Worm (Caenorhabditis elegans): ENCODE data around the gene ssp-10.

ssp-10 gene

ce11 chrIV:9867915-9868314, 17.1 kb upstream of the ssp-10 start (continued):
- TF ChIP-seq ekl-4 (GFP tag; IDR thresholded peaks at IDR 0.05) (no peak), F23B12.7 (tag; optimal IDR thresholded peaks at IDR 0.05; ENCODE audit: insufficient read depth) (no peak), B0019.2 (GFP tag; conservative IDR thresholded peaks at IDR 0.05) (no peak), K12H6.12 (tag; optimal IDR thresholded peaks at IDR 0.05) (no peak), let-607 (tag; optimal IDR thresholded peaks at IDR 0.05) (peak in 1 of 2 experiments; percentile 8)

ce11 chrIV:9866865-9867264, 16.0 kb upstream of the ssp-10 start:
- TF ChIP-seq lin-54 (GFP tag; optimal IDR thresholded peaks at IDR 0.05) (no peak), nhr-120 (GFP tag; IDR thresholded peaks at IDR 0.05) (no peak), ztf-22 (GFP tag; optimal IDR thresholded peaks at IDR 0.05) (no peak), K11D2.4 (GFP tag; IDR thresholded peaks at IDR 0.05) (no peak), lin-35 (GFP tag; optimal IDR thresholded peaks at IDR 0.05) (no peak), dpff-1 (tag; optimal IDR thresholded peaks at IDR 0.05) (no peak), Y67H2A.10 (GFP tag; conservative IDR thresholded peaks at IDR 0.05) (no peak), tbx-9 (tag; optimal IDR thresholded peaks at IDR 0.05; ENCODE audit: borderline replicate concordance) (no peak), F37B4.10 (GFP tag; IDR thresholded peaks at IDR 0.05) (no peak), tlf-1 (GFP tag; optimal IDR thresholded peaks at IDR 0.05) (no peak), hrde-1 (tag; optimal IDR thresholded peaks at IDR 0.05; ENCODE audit: borderline replicate concordance) (no peak), ceh-79 (tag; optimal IDR thresholded peaks at IDR 0.05) (no peak), zim-3 (tag; optimal IDR thresholded peaks at IDR 0.05) (no peak), ztf-6 (GFP tag; IDR thresholded peaks at IDR 0.05) (no peak), tbp1 (GFP tag; optimal IDR thresholded peaks at IDR 0.05) (no peak), nhr-80 (tag; optimal IDR thresholded peaks at IDR 0.05) (no peak)

DNA sequence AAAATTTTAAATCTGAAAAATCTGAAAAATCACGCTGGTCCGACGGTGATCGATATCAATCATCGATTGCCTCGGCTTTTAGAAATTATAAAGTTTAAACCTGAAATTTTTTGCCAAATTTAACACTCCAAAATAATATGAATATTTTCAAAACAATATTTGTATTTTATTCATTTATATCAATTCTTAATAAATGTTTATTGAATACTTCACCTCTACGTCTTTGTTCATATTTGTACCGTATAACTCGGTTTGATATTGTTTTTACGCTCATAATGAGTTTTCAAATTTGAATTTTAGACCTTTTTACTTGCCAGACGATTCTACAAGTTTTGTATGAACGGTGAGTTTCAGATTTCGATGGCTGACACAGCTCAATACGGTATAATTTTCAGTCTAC, 13.9 kb upstream of the ssp-10 start, which contains the start of the genes K07F5.15 and K07F5.22:
TSS of gene K07F5.15 (plus strand) at position 301 of the 400 bp plus-strand sequence.
TSS of gene K07F5.22 (plus strand) at position 301 of the 400 bp plus-strand sequence.
- no peak for TF ChIP-seq egl-18 (GFP tag; IDR thresholded peaks at IDR 0.05)
- no peak for TF ChIP-seq madf-10 (tag; optimal IDR thresholded peaks at IDR 0.05)
- TF ChIP-seq ccch-3 (GFP tag; optimal IDR thresholded peaks at IDR 0.05), result no peak
- TF ChIP-seq zim-3 (tag; optimal IDR thresholded peaks at IDR 0.05), result no peak
- TF ChIP-seq attf-6 (GFP tag; IDR thresholded peaks at IDR 0.05), result no peak
- TF ChIP-seq ztf-22 (GFP tag; optimal IDR thresholded peaks at IDR 0.05), result no peak
- TF ChIP-seq athp-1 (tag; optimal IDR thresholded peaks at IDR 0.05), result no peak
- TF ChIP-seq ztf-3 (GFP tag; optimal IDR thresholded peaks at IDR 0.05), result no peak
- TF ChIP-seq D2030.7 (GFP tag; IDR thresholded peaks at IDR 0.05), result no peak
- no peak for TF ChIP-seq tbp1 (GFP tag; optimal IDR thresholded peaks at IDR 0.05)
- no peak for TF ChIP-seq F22D6.2 (tag; optimal IDR thresholded peaks at IDR 0.05)
- no peak for TF ChIP-seq hlh-26 (GFP tag; conservative IDR thresholded peaks at IDR 0.05)
- TF ChIP-seq dpl-1 (GFP tag; optimal IDR thresholded peaks at IDR 0.05), result no peak
- no peak for TF ChIP-seq sptf-2 (GFP tag; optimal IDR thresholded peaks at IDR 0.05)
- TF ChIP-seq chd-7 (tag; optimal IDR thresholded peaks at IDR 0.05), result no peak

DNA sequence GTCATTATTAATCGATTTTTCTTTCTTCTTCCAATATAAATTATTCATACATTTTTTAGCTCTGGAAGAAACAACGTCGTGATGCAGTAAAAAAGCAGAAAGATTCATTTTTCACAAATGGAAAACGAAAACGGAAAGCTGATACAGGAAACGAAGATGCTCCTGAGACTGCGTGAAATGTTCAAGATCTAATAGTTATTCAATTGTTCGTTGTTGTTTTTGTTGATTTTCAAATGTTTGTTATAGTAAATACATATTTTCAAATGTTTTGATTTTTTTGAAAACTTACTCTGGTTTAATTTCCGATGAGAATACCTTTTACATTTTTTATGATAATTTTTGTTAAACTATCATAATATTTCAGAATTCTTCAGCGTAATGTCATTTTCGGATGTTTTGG, 13.0 kb upstream of the ssp-10 start, which contains the start of gene K07F5.16:
TSS of gene K07F5.16 (plus strand) at position 301 of the 400 bp plus-strand sequence.
- TF ChIP-seq sptf-2 (GFP tag; optimal IDR thresholded peaks at IDR 0.05) (no peak), attf-3 (GFP tag; conservative IDR thresholded peaks at IDR 0.05) (no peak), tbp1 (GFP tag; optimal IDR thresholded peaks at IDR 0.05) (no peak), nhr-90 (tag; optimal IDR thresholded peaks at IDR 0.05) (no peak), pbrm-1 (GFP tag; IDR thresholded peaks at IDR 0.05) (no peak), ceh-40 (GFP tag; IDR thresholded peaks at IDR 0.05) (no peak), snpc-1.1 (tag; optimal IDR thresholded peaks at IDR 0.05; ENCODE audit: insufficient read depth) (no peak)
